Fruit fly (Drosophila melanogaster) whole organism, embryonic: ENCODE results near the gene fd96Cb.
A peak's percentile ranks its signal among the peaks of the same experiment; 100 is the strongest.

Source experiments
- B-H2 ChIP-seq: fragments of 200-800 bp; sonication (Bioruptor generic); optimal IDR thresholded peaks from 2 replicates; lab custom pipeline; 2018; ENCODE audit warnings: missing biosample characterization, mild to moderate bottlenecking, missing genetic modification characterization
- BEAF-32 ChIP-seq: fragments of 200-800 bp; sonication (Bioruptor generic); optimal IDR thresholded peaks from 3 replicates; lab custom pipeline; 2017; ENCODE audit warnings: missing biosample characterization, missing genetic modification characterization, mild to moderate bottlenecking, moderate library complexity, missing genetic modification reagents
- Bgb ChIP-seq: fragments of 200-800 bp; sonication (Bioruptor generic); IDR thresholded peaks from 2 replicates; pipeline ENCODE4 v1.3.6; 2022; ENCODE audit warnings: missing biosample characterization, missing genetic modification characterization; ENCODE audit not compliant: partially characterized antibody
- C15 ChIP-seq: fragments of 200-800 bp; sonication (Bioruptor generic); IDR thresholded peaks from 3 replicates; pipeline ENCODE4 v1.3.6; 2022; ENCODE audit warnings: missing biosample characterization, missing genetic modification characterization
- CG10431 ChIP-seq: fragments of 200-800 bp; sonication (Bioruptor generic); optimal IDR thresholded peaks from 3 replicates; lab custom pipeline; 2018; ENCODE audit warnings: missing biosample characterization, mild to moderate bottlenecking, missing genetic modification characterization
- CG10654 ChIP-seq: fragments of 200-800 bp; sonication (Bioruptor generic); optimal IDR thresholded peaks from 2 replicates; lab custom pipeline; 2016; ENCODE audit warnings: missing biosample characterization, missing genetic modification characterization
- CG11695 ChIP-seq: fragments of 200-800 bp; sonication (Bioruptor generic); IDR thresholded peaks from 3 replicates; pipeline ENCODE4 v1.3.6; 2022; ENCODE audit warnings: missing biosample characterization, missing genetic modification characterization
- CG12659 ChIP-seq: fragments of 200-800 bp; sonication (Bioruptor generic); optimal IDR thresholded peaks from 3 replicates; lab custom pipeline; 2017; ENCODE audit warnings: mild to moderate bottlenecking, missing biosample characterization, missing genetic modification reagents, missing genetic modification characterization
- CG15011 ChIP-seq: fragments of 200-800 bp; sonication (Bioruptor generic); optimal IDR thresholded peaks from 3 replicates; lab custom pipeline; 2018; ENCODE audit warnings: missing biosample characterization, mild to moderate bottlenecking, missing genetic modification characterization
- CG15479 ChIP-seq: fragments of 200-800 bp; sonication (Bioruptor generic); optimal IDR thresholded peaks from 3 replicates; lab custom pipeline; 2019; ENCODE audit warnings: missing biosample characterization, mild to moderate bottlenecking, missing genetic modification characterization, moderate library complexity
- CG1603 ChIP-seq: fragments of 200-800 bp; sonication (Bioruptor generic); optimal IDR thresholded peaks from 2 replicates; lab custom pipeline; 2019; ENCODE audit warnings: missing biosample characterization, mild to moderate bottlenecking, missing genetic modification characterization, moderate library complexity
- CG18599 ChIP-seq: fragments of 200-800 bp; sonication (Bioruptor generic); optimal IDR thresholded peaks from 3 replicates; lab custom pipeline; 2017; ENCODE audit warnings: missing biosample characterization, missing genetic modification characterization, mild to moderate bottlenecking, moderate library complexity, missing genetic modification reagents
- CG18619 ChIP-seq: fragments of 200-800 bp; sonication (Bioruptor generic); optimal IDR thresholded peaks from 3 replicates; lab custom pipeline; 2017; ENCODE audit warnings: missing biosample characterization, mild to moderate bottlenecking, missing genetic modification characterization
- CG2875 ChIP-seq: fragments of 200-800 bp; sonication (Bioruptor generic); optimal IDR thresholded peaks from 2 replicates; lab custom pipeline; 2017; ENCODE audit warnings: missing biosample characterization, mild to moderate bottlenecking, missing genetic modification characterization, missing genetic modification reagents
- CG30403 ChIP-seq: fragments of 200-800 bp; sonication (Bioruptor generic); optimal IDR thresholded peaks from 3 replicates; lab custom pipeline; 2016; ENCODE audit warnings: missing biosample characterization, missing genetic modification characterization
- CG31441 ChIP-seq: fragments of 200-800 bp; sonication (Bioruptor generic); IDR thresholded peaks from 2 replicates; pipeline ENCODE4 v1.3.6; 2022; ENCODE audit warnings: missing biosample characterization, missing genetic modification characterization
- CG3281 ChIP-seq: fragments of 200-800 bp; sonication (Bioruptor generic); optimal IDR thresholded peaks from 3 replicates; lab custom pipeline; 2017; ENCODE audit warnings: missing biosample characterization, mild to moderate bottlenecking, missing genetic modification characterization
- CG34422 ChIP-seq: fragments of 200-800 bp; sonication (Bioruptor generic); IDR thresholded peaks from 3 replicates; pipeline ENCODE4 v1.3.6; 2022; ENCODE audit warnings: missing biosample characterization, missing genetic modification characterization
- CG42726 ChIP-seq: fragments of 200-800 bp; sonication (Bioruptor generic); IDR thresholded peaks from 2 replicates; pipeline ENCODE4 v1.3.6; 2022; ENCODE audit warnings: missing biosample characterization, missing genetic modification characterization; ENCODE audit not compliant: partially characterized antibody
- CG43689 ChIP-seq: fragments of 200-800 bp; sonication (Bioruptor generic); IDR thresholded peaks from 2 replicates; pipeline ENCODE4 v1.3.6; 2022; ENCODE audit warnings: missing biosample characterization, missing genetic modification characterization
- CG4424 ChIP-seq: fragments of 200-800 bp; sonication (Bioruptor generic); optimal IDR thresholded peaks from 3 replicates; lab custom pipeline; 2016; ENCODE audit warnings: missing biosample characterization, missing genetic modification characterization
- CG6791 ChIP-seq: fragments of 200-800 bp; sonication (Bioruptor generic); IDR thresholded peaks from 3 replicates; pipeline ENCODE4 v1.3.6; 2022; ENCODE audit warnings: missing biosample characterization, missing genetic modification characterization; ENCODE audit not compliant: partially characterized antibody
- CG6813 ChIP-seq: fragments of 200-800 bp; sonication (Bioruptor generic); optimal IDR thresholded peaks from 2 replicates; lab custom pipeline; 2017; ENCODE audit warnings: missing biosample characterization, missing genetic modification characterization, mild to moderate bottlenecking, moderate library complexity, missing genetic modification reagents
- CG9727 ChIP-seq: fragments of 200-800 bp; sonication (Bioruptor generic); optimal IDR thresholded peaks from 3 replicates; lab custom pipeline; 2017; ENCODE audit warnings: missing biosample characterization, mild to moderate bottlenecking, missing genetic modification characterization
- CG9876 ChIP-seq: fragments of 200-800 bp; sonication (Bioruptor generic); optimal IDR thresholded peaks from 2 replicates; lab custom pipeline; 2016; ENCODE audit warnings: missing biosample characterization, missing genetic modification characterization
- E2f1 ChIP-seq: fragments of 200-800 bp; sonication (Bioruptor generic); IDR thresholded peaks from 2 replicates; pipeline ENCODE4 v1.3.6; 2022; ENCODE audit warnings: missing biosample characterization, missing genetic modification characterization
- Fer3 ChIP-seq: fragments of 200-800 bp; sonication (Bioruptor generic); optimal IDR thresholded peaks from 2 replicates; lab custom pipeline; 2018; ENCODE audit warnings: missing biosample characterization, mild to moderate bottlenecking, missing genetic modification characterization, moderate library complexity
- H15 ChIP-seq: fragments of 200-800 bp; sonication (Bioruptor generic); IDR thresholded peaks from 3 replicates; pipeline ENCODE4 v1.3.6; 2022; ENCODE audit warnings: missing biosample characterization, missing genetic modification characterization
- H2.0 ChIP-seq: fragments of 200-800 bp; sonication (Bioruptor generic); IDR thresholded peaks from 2 replicates; pipeline ENCODE4 v1.3.6; 2022; ENCODE audit warnings: missing biosample characterization, missing genetic modification characterization
- HLH3B ChIP-seq: fragments of 200-800 bp; sonication (Bioruptor generic); IDR thresholded peaks from 2 replicates; pipeline ENCODE4 v1.3.6; 2022; ENCODE audit warnings: missing biosample characterization, missing genetic modification characterization
- Med ChIP-seq: fragments of 200-800 bp; sonication (Bioruptor generic); peaks from one replicate; lab custom pipeline; 2016; ENCODE audit warnings: missing biosample characterization, missing genetic modification characterization, mild to moderate bottlenecking, inconsistent platforms, moderate library complexity
- Oli ChIP-seq: fragments of 200-800 bp; sonication (Bioruptor generic); optimal IDR thresholded peaks from 2 replicates; lab custom pipeline; 2018; ENCODE audit warnings: missing biosample characterization, mild to moderate bottlenecking, missing genetic modification characterization, moderate library complexity
- Rfx ChIP-seq: fragments of 200-800 bp; sonication (Bioruptor generic); IDR thresholded peaks from 2 replicates; pipeline ENCODE4 v1.3.6; 2022; ENCODE audit warnings: missing biosample characterization, missing genetic modification characterization
- Scr ChIP-seq: fragments of 200-800 bp; sonication (Bioruptor generic); IDR thresholded peaks from 2 replicates; pipeline ENCODE4 v1.3.6; 2022; ENCODE audit warnings: missing biosample characterization, missing genetic modification characterization; ENCODE audit not compliant: partially characterized antibody
- amos ChIP-seq: fragments of 200-800 bp; sonication (Bioruptor generic); IDR thresholded peaks from 2 replicates; pipeline ENCODE4 v1.3.6; 2022; ENCODE audit warnings: missing biosample characterization, missing genetic modification characterization; ENCODE audit not compliant: partially characterized antibody
- cas ChIP-seq: fragments of 200-800 bp; sonication (Bioruptor generic); IDR thresholded peaks from 2 replicates; pipeline ENCODE4 v1.3.6; 2022; ENCODE audit warnings: missing biosample characterization, missing genetic modification characterization
- dm ChIP-seq: fragments of 200-800 bp; sonication (Bioruptor generic); optimal IDR thresholded peaks from 3 replicates; lab custom pipeline; 2016; ENCODE audit warnings: missing biosample characterization, missing genetic modification characterization
- dpn ChIP-seq, 2 experiments: fragments of 200-800 bp; sonication (Bioruptor generic); optimal IDR thresholded peaks; 3 replicates each; lab custom pipeline; 2016; ENCODE audit warnings: missing biosample characterization in 2 of 2, missing genetic modification characterization in 2 of 2
- esg ChIP-seq: fragments of 200-800 bp; sonication (Bioruptor generic); conservative IDR thresholded peaks from 2 replicates; pipeline ENCODE4 v1.3.6; 2022; ENCODE audit warnings: missing biosample characterization, missing genetic modification characterization
- exex ChIP-seq: fragments of 200-800 bp; sonication (Bioruptor generic); optimal IDR thresholded peaks from 4 replicates; lab custom pipeline; 2018; ENCODE audit warnings: missing biosample characterization, mild to moderate bottlenecking, missing genetic modification characterization, moderate library complexity
- knrl ChIP-seq: fragments of 200-800 bp; sonication (Bioruptor generic); IDR thresholded peaks from 3 replicates; pipeline ENCODE4 v1.3.6; 2022; ENCODE audit warnings: missing biosample characterization, missing genetic modification characterization; ENCODE audit not compliant: partially characterized antibody
- otp ChIP-seq: fragments of 200-800 bp; sonication (Bioruptor generic); IDR thresholded peaks from 3 replicates; pipeline ENCODE4, ENCODE4 v1.3.6; 2022; ENCODE audit warnings: missing biosample characterization, missing genetic modification characterization
- sens-2 ChIP-seq: fragments of 200-800 bp; sonication (Bioruptor generic); IDR thresholded peaks from 2 replicates; pipeline ENCODE4 v1.3.6; 2022; ENCODE audit warnings: missing biosample characterization, missing genetic modification characterization
- stc ChIP-seq: fragments of 200-800 bp; sonication (Bioruptor generic); IDR thresholded peaks from 2 replicates; pipeline ENCODE4 v1.3.6; 2022; ENCODE audit warnings: missing biosample characterization, missing genetic modification characterization
- tio ChIP-seq: fragments of 200-800 bp; sonication (Bioruptor generic); optimal IDR thresholded peaks from 2 replicates; lab custom pipeline; 2017; ENCODE audit warnings: missing biosample characterization, missing genetic modification characterization, inconsistent platforms
- toy ChIP-seq: fragments of 200-800 bp; sonication (Bioruptor generic); IDR thresholded peaks from 2 replicates; pipeline ENCODE4 v1.3.6; 2022; ENCODE audit warnings: missing biosample characterization, missing genetic modification characterization
- vvl ChIP-seq: fragments of 200-800 bp; sonication (Bioruptor generic); IDR thresholded peaks from 2 replicates; pipeline ENCODE4 v1.3.6; 2022; ENCODE audit warnings: missing biosample characterization, missing genetic modification characterization

The fd96Cb gene

dm6 chr3R:25122736-25123211, 28.0 kb downstream of the fd96Cb start, which contains the start of the genes CG31510 and TTLL5 (continued):
- no peak for TF ChIP-seq CG9727 (GFP tag; lab: Kevin White, UChicago)
- TF ChIP-seq HLH3B (GFP tag; lab: Robert Waterston, UW) = 0 out of 2 replicates have a peak, but pooled peaks have one; percentile 11

DNA sequence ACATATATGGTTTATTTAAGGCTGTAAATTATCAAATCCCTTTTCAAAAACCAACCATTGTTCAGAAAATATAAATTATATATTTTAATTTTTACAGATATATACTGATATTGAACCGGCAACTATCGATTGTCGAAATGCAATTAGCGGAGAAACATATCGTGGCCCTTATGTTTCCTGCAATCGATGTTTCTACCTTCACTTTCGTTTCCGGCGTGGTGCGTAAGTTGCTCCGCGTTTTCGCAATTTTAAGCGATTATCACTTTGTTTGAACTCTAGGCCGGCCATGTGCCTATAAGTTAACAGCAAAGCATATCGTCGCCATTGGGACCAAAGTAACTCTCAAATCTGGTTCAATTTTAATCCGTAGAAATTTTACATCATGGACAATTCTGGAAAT, 28.4 kb downstream of the fd96Cb start, which contains the start of gene vig2:
vig2 (plus strand) TSS at position 112 of the 400 bp plus-strand sequence.
- TF ChIP-seq CG15011 (GFP tag; lab: Kevin White, UChicago) = peak; percentile 18
- peak in 1 of 2 experiments; percentile 41 for TF ChIP-seq dpn (GFP tag; optimal IDR thresholded peaks at IDR 0.05; lab: Kevin White, UChicago)
- peak; percentile 34 for TF ChIP-seq Oli (tag; lab: Kevin White, UChicago)
- TF ChIP-seq CG6791 (GFP tag; lab: Robert Waterston, UW) = peak; percentile 97
- TF ChIP-seq CG31441 = 0 out of 2 replicates have a peak, but pooled peaks have one; percentile 13
- TF ChIP-seq Rfx = peak; percentile 93
- peak; percentile 92 for TF ChIP-seq Med (GFP tag; lab: Kevin White, UChicago)
- peak; percentile 62 for TF ChIP-seq CG3281
- peak; percentile 38; the same call in 1 of the 2 replicates for TF ChIP-seq stc (GFP tag; lab: Robert Waterston, UW)
- TF ChIP-seq CG6813 (GFP tag; lab: Kevin White, UChicago) = peak; percentile 59
- TF ChIP-seq CG43689 (GFP tag; lab: Robert Waterston, UW) = peak; percentile 77
- TF ChIP-seq CG9876 (GFP tag; lab: Kevin White, UChicago) = peak; percentile 4
- peak; percentile 38 for TF ChIP-seq CG18599 (GFP tag; lab: Kevin White, UChicago)
- peak; percentile 34; the same call in 1 of the 2 replicates for TF ChIP-seq esg
- peak; percentile 89 for TF ChIP-seq knrl (GFP tag; lab: Robert Waterston, UW)
- peak; percentile 3 for TF ChIP-seq B-H2 (GFP tag; lab: Kevin White, UChicago)
- peak; percentile 88 for TF ChIP-seq vvl (GFP tag; lab: Robert Waterston, UW)
- peak; percentile 87 for TF ChIP-seq otp (GFP tag; lab: Robert Waterston, UW)
- TF ChIP-seq sens-2 (GFP tag; lab: Robert Waterston, UW) = peak; percentile 79; the same call in 1 of the 2 replicates
- peak; percentile 94 for TF ChIP-seq amos (GFP tag; lab: Robert Waterston, UW)
- peak; percentile 10 for TF ChIP-seq exex (tag; lab: Kevin White, UChicago)
- peak; percentile 54 for TF ChIP-seq CG10431 (GFP tag; lab: Kevin White, UChicago)
- TF ChIP-seq H15 = peak; percentile 79
- TF ChIP-seq CG34422 (GFP tag; lab: Robert Waterston, UW) = peak; percentile 82
- TF ChIP-seq CG2875 (GFP tag; lab: Kevin White, UChicago) = peak; percentile 33
- peak; percentile 1 for TF ChIP-seq tio (GFP tag; lab: Kevin White, UChicago)
- peak; percentile 92 for TF ChIP-seq Bgb (GFP tag; lab: Robert Waterston, UW)
- peak; percentile 29 for TF ChIP-seq CG30403
- peak; percentile 48 for TF ChIP-seq dm (GFP tag; lab: Kevin White, UChicago)
- peak; percentile 71 for TF ChIP-seq BEAF-32
- TF ChIP-seq CG18619 (GFP tag; lab: Kevin White, UChicago) = peak; percentile 71
- 0 out of 2 replicates have a peak, but pooled peaks have one; percentile 6 for TF ChIP-seq cas (GFP tag; lab: Robert Waterston, UW)
- TF ChIP-seq CG12659 (GFP tag; lab: Kevin White, UChicago) = peak; percentile 44
- peak; percentile 28 for TF ChIP-seq CG10654
- TF ChIP-seq Scr (GFP tag; lab: Robert Waterston, UW) = peak; percentile 90
- peak; percentile 46 for TF ChIP-seq CG15479
- TF ChIP-seq Fer3 = peak; percentile 50
- TF ChIP-seq CG4424 (GFP tag; lab: Kevin White, UChicago) = peak; percentile 4
- 0 out of 3 replicates have a peak, but pooled peaks have one; percentile 39 for TF ChIP-seq CG11695
- 0 out of 3 replicates have a peak, but pooled peaks have one; percentile 63 for TF ChIP-seq C15 (GFP tag; lab: Robert Waterston, UW)
- TF ChIP-seq E2f1 = peak; percentile 67
- peak; percentile 32 for TF ChIP-seq CG1603 (tag; lab: Kevin White, UChicago)
- TF ChIP-seq CG42726 (GFP tag; lab: Robert Waterston, UW) = peak; percentile 92
- peak; percentile 85 for TF ChIP-seq H2.0 (GFP tag; lab: Robert Waterston, UW)
- peak; percentile 57; the same call in 1 of the 2 replicates for TF ChIP-seq toy (GFP tag; lab: Robert Waterston, UW)
